Worm (Caenorhabditis elegans): Measurements from ENCODE around the gene glb-2.

DNA sequence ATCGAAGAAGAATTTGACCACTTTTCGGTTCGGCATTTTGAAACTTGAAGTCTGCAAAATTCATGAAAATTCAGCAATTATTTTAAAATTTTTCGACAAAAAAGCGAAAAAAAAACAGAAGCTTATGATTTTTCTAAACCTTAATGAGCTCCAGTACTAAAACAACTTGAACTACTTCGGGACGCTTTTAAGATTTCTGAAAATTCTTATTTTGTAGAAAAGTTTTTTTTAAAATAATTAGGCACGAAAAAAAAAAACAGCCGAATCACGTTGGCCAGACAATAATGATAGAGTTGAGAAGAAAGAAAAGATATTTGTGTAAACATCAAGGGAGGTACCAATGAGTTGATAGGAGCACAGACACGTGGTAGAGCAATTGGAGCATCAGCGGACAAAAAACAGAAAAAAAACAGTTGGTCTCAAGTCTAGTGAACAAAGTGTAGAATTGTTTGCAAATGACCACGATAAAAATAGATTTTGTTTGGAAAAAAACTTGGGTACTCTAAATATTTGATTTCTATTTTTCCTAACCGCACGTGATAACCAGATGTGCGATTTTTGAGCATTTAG is 20.7 kb downstream of the glb-2 start, which contains the start of gene gstk-2:
- TF ChIP-seq W03F9.2 (tag; optimal IDR thresholded peaks at IDR 0.05) (no peak), him-1 (tag; optimal IDR thresholded peaks at IDR 0.05) (no peak)

Measured in whole organism, L4/young adult.